Fruit fly (Drosophila melanogaster): ENCODE data around the gene CG6179.
A peak's percentile ranks its signal among the peaks of the same experiment; 100 is the strongest.

Gene CG6179

DNA sequence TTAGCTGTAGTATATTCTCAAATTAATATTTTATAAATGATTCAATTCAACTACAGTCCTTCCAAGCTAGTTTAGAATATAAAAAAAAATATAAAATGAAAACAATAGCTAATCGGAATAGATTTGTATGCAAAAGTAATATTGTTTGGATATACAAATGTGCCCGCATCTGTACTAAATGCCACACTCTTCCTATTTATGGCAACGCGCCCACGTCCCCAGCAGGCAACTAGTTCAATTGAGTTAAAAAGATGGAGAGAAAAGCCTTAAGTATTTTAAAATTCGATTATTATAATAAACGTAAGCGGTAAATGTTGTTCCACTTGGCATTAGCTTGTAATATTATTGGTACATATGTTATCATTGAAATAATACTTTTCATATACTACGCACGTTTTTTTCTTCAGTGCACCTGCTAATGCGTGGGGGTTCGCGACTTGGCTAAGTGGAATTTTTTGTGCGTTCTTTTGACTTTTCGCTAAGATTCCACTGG lies 25.7 kb downstream of the CG6179 start (continued):
- no peak for TF ChIP-seq CG11085 (GFP tag; IDR thresholded peaks at IDR 0.05)
- no peak for TF ChIP-seq ro (GFP tag; IDR thresholded peaks at IDR 0.05)
- no peak for TF ChIP-seq eyg (GFP tag; optimal IDR thresholded peaks at IDR 0.05)
- TF ChIP-seq Trl (optimal IDR thresholded peaks at IDR 0.05): no peak
- peak; percentile 20 for TF ChIP-seq Trl (GFP tag; optimal IDR thresholded peaks at IDR 0.05)
- TF ChIP-seq CG3847 (GFP tag; IDR thresholded peaks at IDR 0.05): peak; percentile 65
- TF ChIP-seq oc (tag; optimal IDR thresholded peaks at IDR 0.05): peak; percentile 59
- 0 out of 2 replicates have a peak, but pooled peaks have one; percentile 25 for TF ChIP-seq wdn (GFP tag; IDR thresholded peaks at IDR 0.05)
- peak; percentile 74 for TF ChIP-seq CG2120 (GFP tag; optimal IDR thresholded peaks at IDR 0.05)
- peak; percentile 22 for TF ChIP-seq Atf-2 (GFP tag; optimal IDR thresholded peaks at IDR 0.05)
- TF ChIP-seq CG10209 (GFP tag; optimal IDR thresholded peaks at IDR 0.05): peak; percentile 52
- TF ChIP-seq eve (GFP tag; optimal IDR thresholded peaks at IDR 0.05): peak in 1 of 2 experiments; percentile 84
- TF ChIP-seq Dref (GFP tag; IDR thresholded peaks at IDR 0.05): no peak
- no peak for TF ChIP-seq CG10565 (GFP tag; optimal IDR thresholded peaks at IDR 0.05)
- TF ChIP-seq pan (optimal IDR thresholded peaks at IDR 0.05): no peak
- TF ChIP-seq pan (GFP tag; optimal IDR thresholded peaks at IDR 0.05 in 1 of 2, IDR thresholded peaks at IDR 0.05 in 1 of 2): peak in 1 of 2 experiments; percentile 46
- no peak for TF ChIP-seq pzg (GFP tag; optimal IDR thresholded peaks at IDR 0.05)
- no peak for TF ChIP-seq CG8478 (optimal IDR thresholded peaks at IDR 0.05)
- TF ChIP-seq CG11723 (GFP tag; optimal IDR thresholded peaks at IDR 0.05): peak; percentile 58
- peak; percentile 43 for TF ChIP-seq dmrt11E (tag; optimal IDR thresholded peaks at IDR 0.05)
- TF ChIP-seq CG31365 (tag; optimal IDR thresholded peaks at IDR 0.05): no peak
- TF ChIP-seq CG3995 (GFP tag; optimal IDR thresholded peaks at IDR 0.05): no peak
- peak; percentile 37; the same call in 1 of the 2 replicates for TF ChIP-seq CG32772 (GFP tag; IDR thresholded peaks at IDR 0.05)
- TF ChIP-seq disco-r (GFP tag; optimal IDR thresholded peaks at IDR 0.05): no peak
- peak; percentile 60; the same call in 1 of the 2 replicates for TF ChIP-seq CG32532 (GFP tag; IDR thresholded peaks at IDR 0.05)
- TF ChIP-seq shn (GFP tag; optimal IDR thresholded peaks at IDR 0.05): peak; percentile 2
- TF ChIP-seq Lpt (GFP tag; optimal IDR thresholded peaks at IDR 0.05): no peak
- no peak for TF ChIP-seq zen (tag; optimal IDR thresholded peaks at IDR 0.05)
- no peak for TF ChIP-seq CG7928 (GFP tag; optimal IDR thresholded peaks at IDR 0.05)
- TF ChIP-seq slbo (GFP tag; IDR thresholded peaks at IDR 0.05): peak; percentile 73
- peak; percentile 41 for TF ChIP-seq chn (GFP tag; optimal IDR thresholded peaks at IDR 0.05)
- TF ChIP-seq MESR4 (GFP tag; optimal IDR thresholded peaks at IDR 0.05): no peak
- TF ChIP-seq Side (GFP tag; optimal IDR thresholded peaks at IDR 0.05): no peak
- peak; percentile 35; the same call in 1 of the 2 replicates for TF ChIP-seq E2f2 (GFP tag; IDR thresholded peaks at IDR 0.05)
- no peak for TF ChIP-seq CG18764 (GFP tag; optimal IDR thresholded peaks at IDR 0.05)
- no peak for TF ChIP-seq ERR (GFP tag; optimal IDR thresholded peaks at IDR 0.05)
- TF ChIP-seq exex (tag; optimal IDR thresholded peaks at IDR 0.05): no peak
- TF ChIP-seq bbx (GFP tag; IDR thresholded peaks at IDR 0.05; ENCODE audit: partially characterized antibody): no peak
- TF ChIP-seq bowl (GFP tag; IDR thresholded peaks at IDR 0.05): no peak
- peak; percentile 48 for TF ChIP-seq CG15514 (GFP tag; optimal IDR thresholded peaks at IDR 0.05)
- TF ChIP-seq Camta (GFP tag; optimal IDR thresholded peaks at IDR 0.05): peak; percentile 47
- TF ChIP-seq cato (GFP tag; optimal IDR thresholded peaks at IDR 0.05; ENCODE audit: borderline replicate concordance): peak; percentile 33
- TF ChIP-seq CG15696 (tag; optimal IDR thresholded peaks at IDR 0.05): no peak
- 0 out of 4 replicates have a peak, but pooled peaks have one; percentile 19 for TF ChIP-seq Gug (GFP tag; IDR thresholded peaks at IDR 0.05)
- TF ChIP-seq sna (GFP tag; IDR thresholded peaks at IDR 0.05; ENCODE audit: partially characterized antibody): no peak
- TF ChIP-seq CG17612 (GFP tag; IDR thresholded peaks at IDR 0.05): no peak
- TF ChIP-seq cg (GFP tag; optimal IDR thresholded peaks at IDR 0.05): no peak
- peak; percentile 69 for TF ChIP-seq Xbp1 (GFP tag; optimal IDR thresholded peaks at IDR 0.05)
- peak in 1 of 3 experiments; percentile 60 for TF ChIP-seq lola (GFP tag; optimal IDR thresholded peaks at IDR 0.05)
- peak; percentile 88 for TF ChIP-seq Med (GFP tag)
- TF ChIP-seq hkb (optimal IDR thresholded peaks at IDR 0.05): no peak
- TF ChIP-seq hkb (GFP tag; IDR thresholded peaks at IDR 0.05): peak; percentile 24; the same call in 1 of the 2 replicates
